Worm (Caenorhabditis elegans) whole organism, midembryonic: ENCODE data around the gene klp-19.

Experiments used
- T22C8.4 ChIP-seq: fragments of 200-800 bp; sonication (Bioruptor generic); IDR thresholded peaks from 2 replicates; pipeline ENCODE4 v1.3.6; 2022; ENCODE audit warnings: missing genetic modification characterization, missing compliant biosample characterization
- cog-1 ChIP-seq: sonication (generic microtip); optimal IDR thresholded peaks from 2 replicates; lab custom pipeline; 2016; ENCODE audit warnings: missing genetic modification characterization, missing compliant biosample characterization
- flt-1 ChIP-seq: fragments of 200-800 bp; sonication (Bioruptor generic); IDR thresholded peaks from 2 replicates; pipeline ENCODE4 v1.3.6; 2022; ENCODE audit warnings: missing genetic modification characterization, missing compliant biosample characterization
- klf-2 ChIP-seq: fragments of 200-800 bp; sonication (Bioruptor generic); conservative IDR thresholded peaks from 2 replicates; pipeline ENCODE4 v1.3.6; 2022; ENCODE audit warnings: missing genetic modification reagents, missing genetic modification characterization, missing compliant biosample characterization
- med-1 ChIP-seq: sonication (generic microtip); optimal IDR thresholded peaks from 2 replicates; lab custom pipeline; 2017; ENCODE audit warnings: missing genetic modification characterization, mild to moderate bottlenecking, missing compliant biosample characterization, antibody characterized with exemption, missing genetic modification reagents; ENCODE audit not compliant: insufficient read depth
- ref-1 ChIP-seq: fragments of 200-800 bp; sonication (Bioruptor generic); conservative IDR thresholded peaks from 2 replicates; pipeline ENCODE4 v1.3.6; 2022; ENCODE audit warnings: missing genetic modification reagents, missing genetic modification characterization, missing compliant biosample characterization
- tab-1 ChIP-seq: fragments of 200-800 bp; sonication (Bioruptor generic); IDR thresholded peaks from 2 replicates; pipeline ENCODE4 v1.3.6; 2022; ENCODE audit warnings: missing genetic modification characterization, missing compliant biosample characterization
- ztf-23 ChIP-seq: fragments of 200-800 bp; sonication (Bioruptor generic); IDR thresholded peaks from 2 replicates; pipeline ENCODE4 v1.3.6; 2022; ENCODE audit warnings: missing genetic modification reagents, missing genetic modification characterization, missing compliant biosample characterization
- ztf-29 ChIP-seq: fragments of 200-800 bp; sonication (Bioruptor generic); IDR thresholded peaks from 2 replicates; pipeline ENCODE4 v1.3.6; 2022; ENCODE audit warnings: missing genetic modification reagents, missing genetic modification characterization, missing compliant biosample characterization

klp-19 gene

ce11 chrIII:13277881-13278500 is 29.1 kb downstream of the klp-19 start:
- TF ChIP-seq tab-1 (GFP tag; lab: Robert Waterston, UW) (no peak), flt-1 (no peak), klf-2 (GFP tag; lab: Robert Waterston, UW) (0 out of 2 replicates have a peak, but pooled peaks have one; percentile 18)

- TF ChIP-seq klf-2 (GFP tag; lab: Robert Waterston, UW) (no peak), cog-1 (tag; lab: Kevin White, UChicago) (no peak), ref-1 (no peak), flt-1 (no peak), tab-1 (GFP tag; lab: Robert Waterston, UW) (no peak), ztf-23 (no peak), ztf-29 (GFP tag; lab: Robert Waterston, UW) (no peak)
Measured at ce11 chrIII:13276958-13277357, 30.1 kb downstream of the klp-19 start, which contains the start of gene unc-64. Gene unc-64, plus strand, starts transcription at chrIII:13277258.

ce11 chrIII:13275784-13276183 is 31.3 kb downstream of the klp-19 start:
- TF ChIP-seq T22C8.4 (GFP tag; lab: Robert Waterston, UW) (no peak), tab-1 (GFP tag; lab: Robert Waterston, UW) (no peak), ztf-23 (no peak; the same call in 1 of the 2 replicates), ztf-29 (GFP tag; lab: Robert Waterston, UW) (no peak), med-1 (GFP tag; lab: Kevin White, UChicago) (no peak), klf-2 (GFP tag; lab: Robert Waterston, UW) (no peak), flt-1 (no peak), ref-1 (no peak), cog-1 (tag; lab: Kevin White, UChicago) (no peak)

ce11 chrIII:13272788-13273187 is 34.3 kb downstream of the klp-19 start:
- TF ChIP-seq ztf-29 (GFP tag; lab: Robert Waterston, UW) = no peak
- TF ChIP-seq flt-1 = no peak
- TF ChIP-seq ztf-23 = no peak
- no peak for TF ChIP-seq klf-2 (GFP tag; lab: Robert Waterston, UW)
- TF ChIP-seq ref-1 = no peak
- TF ChIP-seq med-1 (GFP tag; lab: Kevin White, UChicago) = no peak
- no peak for TF ChIP-seq tab-1 (GFP tag; lab: Robert Waterston, UW)
- TF ChIP-seq T22C8.4 (GFP tag; lab: Robert Waterston, UW) = no peak
- no peak for TF ChIP-seq cog-1 (tag; lab: Kevin White, UChicago)

ce11 chrIII:13272227-13272626 is 34.8 kb downstream of the klp-19 start:
- TF ChIP-seq cog-1 (tag; lab: Kevin White, UChicago) (no peak), ztf-29 (GFP tag; lab: Robert Waterston, UW) (no peak), flt-1 (no peak), ztf-23 (no peak), tab-1 (GFP tag; lab: Robert Waterston, UW) (no peak), T22C8.4 (GFP tag; lab: Robert Waterston, UW) (no peak), klf-2 (GFP tag; lab: Robert Waterston, UW) (no peak), med-1 (GFP tag; lab: Kevin White, UChicago) (no peak), ref-1 (no peak)

ce11 chrIII:13270896-13271295 is 36.2 kb downstream of the klp-19 start:
- TF ChIP-seq klf-2 (GFP tag; lab: Robert Waterston, UW) (no peak), T22C8.4 (GFP tag; lab: Robert Waterston, UW) (no peak), ztf-23 (no peak), ref-1 (no peak), cog-1 (tag; lab: Kevin White, UChicago) (no peak)

- TF ChIP-seq T22C8.4 (GFP tag; lab: Robert Waterston, UW) (peak; percentile 73), klf-2 (GFP tag; lab: Robert Waterston, UW) (0 out of 2 replicates have a peak, but pooled peaks have one; percentile 44), med-1 (GFP tag; lab: Kevin White, UChicago) (peak; percentile 89), ref-1 (0 out of 2 replicates have a peak, but pooled peaks have one; percentile 23), tab-1 (GFP tag; lab: Robert Waterston, UW) (peak; percentile 73; the same call in 1 of the 2 replicates), ztf-23 (peak; percentile 83), cog-1 (tag; lab: Kevin White, UChicago) (peak; percentile 45), ztf-29 (GFP tag; lab: Robert Waterston, UW) (0 out of 2 replicates have a peak, but pooled peaks have one; percentile 25), flt-1 (peak; percentile 88)
Measured at ce11 chrIII:13268856-13269255, 38.2 kb downstream of the klp-19 start, which contains the start of gene cpf-2. Gene cpf-2, minus strand, starts transcription at chrIII:13268883.

ce11 chrIII:13267046-13267445 is 40.0 kb downstream of the klp-19 start:
- TF ChIP-seq tab-1 (GFP tag; lab: Robert Waterston, UW) = no peak
- TF ChIP-seq med-1 (GFP tag; lab: Kevin White, UChicago) = no peak
- no peak for TF ChIP-seq flt-1
- TF ChIP-seq cog-1 (tag; lab: Kevin White, UChicago) = no peak
- TF ChIP-seq ztf-23 = no peak
- TF ChIP-seq ztf-29 (GFP tag; lab: Robert Waterston, UW) = no peak
- TF ChIP-seq klf-2 (GFP tag; lab: Robert Waterston, UW) = no peak

ce11 chrIII:13265566-13265965 is 41.5 kb downstream of the klp-19 start, which contains the start of gene F56A8.5:
Gene F56A8.5, plus strand, starts transcription at chrIII:13265866.
- TF ChIP-seq tab-1 (GFP tag; lab: Robert Waterston, UW) (no peak), cog-1 (tag; lab: Kevin White, UChicago) (no peak), ref-1 (no peak), ztf-23 (no peak), ztf-29 (GFP tag; lab: Robert Waterston, UW) (no peak), T22C8.4 (GFP tag; lab: Robert Waterston, UW) (no peak), med-1 (GFP tag; lab: Kevin White, UChicago) (no peak), klf-2 (GFP tag; lab: Robert Waterston, UW) (no peak), flt-1 (no peak)

- TF ChIP-seq tab-1 (GFP tag; lab: Robert Waterston, UW) (no peak), cog-1 (tag; lab: Kevin White, UChicago) (no peak), ref-1 (no peak), T22C8.4 (GFP tag; lab: Robert Waterston, UW) (no peak), med-1 (GFP tag; lab: Kevin White, UChicago) (no peak)
Measured at ce11 chrIII:13262987-13263386, 44.1 kb downstream of the klp-19 start, which contains the start of gene F56A8.4. Gene F56A8.4, plus strand, starts transcription at chrIII:13263287.
